Worm (Caenorhabditis elegans) whole organism, late embryonic: ENCODE results near the gene daf-5.
A peak's percentile ranks its signal among the peaks of the same experiment; 100 is the strongest.
"Not testable (repeated sequence)": the region's sequence is repeated elsewhere in the genome, so short reads cannot be mapped to it uniquely, and the experiment has no call there.

Experiments
- C38D4.7 ChIP-seq: fragments of 200-800 bp; sonication (Bioruptor generic); optimal IDR thresholded peaks from 2 replicates; lab custom pipeline; 2018; ENCODE audit warnings: mild to moderate bottlenecking, missing genetic modification characterization, moderate library complexity, missing compliant biosample characterization
- K09A11.1 ChIP-seq: sonication (generic microtip); optimal IDR thresholded peaks from 2 replicates; lab custom pipeline; 2017; ENCODE audit warnings: antibody characterized with exemption, mild to moderate bottlenecking, missing genetic modification characterization, missing compliant biosample characterization; ENCODE audit not compliant: insufficient read depth
- T23F11.4 ChIP-seq: fragments of 200-800 bp; sonication (Bioruptor generic); optimal IDR thresholded peaks from 2 replicates; lab custom pipeline; 2018; ENCODE audit warnings: mild to moderate bottlenecking, missing genetic modification characterization, missing compliant biosample characterization
- ama-1 ChIP-seq: fragments of 150-350 bp; optimal IDR thresholded peaks from 2 replicates; lab custom pipeline; 2014
- ceh-2 ChIP-seq: sonication (generic microtip); optimal IDR thresholded peaks from 2 replicates; lab custom pipeline; 2016; ENCODE audit warnings: missing genotype, missing genetic modification characterization, missing compliant biosample characterization
- ceh-30 ChIP-seq: fragments of 150-350 bp; optimal IDR thresholded peaks from 2 replicates; lab custom pipeline; 2014; ENCODE audit warnings: missing biosample characterization, missing genetic modification characterization
- ceh-31 ChIP-seq: sonication (generic microtip); optimal IDR thresholded peaks from 2 replicates; lab custom pipeline; 2016; ENCODE audit warnings: missing genetic modification characterization, missing compliant biosample characterization
- ceh-45 ChIP-seq: fragments of 200-800 bp; sonication (Bioruptor generic); IDR thresholded peaks from 2 replicates; pipeline ENCODE4 v1.3.6; 2022; ENCODE audit warnings: missing genetic modification reagents, missing genetic modification characterization, missing compliant biosample characterization
- ceh-6 ChIP-seq: fragments of 200-800 bp; sonication (Bioruptor generic); optimal IDR thresholded peaks from 2 replicates; lab custom pipeline; 2018; ENCODE audit warnings: mild to moderate bottlenecking, missing genetic modification characterization, missing compliant biosample characterization
- ceh-9 ChIP-seq: sonication (generic microtip); optimal IDR thresholded peaks from 2 replicates; lab custom pipeline; 2016; ENCODE audit warnings: mild to moderate bottlenecking, missing genetic modification characterization, inconsistent platforms, missing compliant biosample characterization
- dve-1 ChIP-seq: sonication (generic microtip); optimal IDR thresholded peaks from 2 replicates; lab custom pipeline; 2017; ENCODE audit warnings: antibody characterized with exemption, mild to moderate bottlenecking, missing genetic modification characterization, missing compliant biosample characterization
- elt-2 ChIP-seq: sonication (generic microtip); optimal IDR thresholded peaks from 2 replicates; lab custom pipeline; 2016; ENCODE audit warnings: missing genetic modification reagents, missing genetic modification characterization, missing compliant biosample characterization
- fkh-10 ChIP-seq: fragments of 150-350 bp; optimal IDR thresholded peaks from 2 replicates; lab custom pipeline; 2014; ENCODE audit warnings: missing biosample characterization, missing genetic modification reagents, missing genetic modification characterization
- hlh-15 ChIP-seq: sonication (generic microtip); optimal IDR thresholded peaks from 2 replicates; lab custom pipeline; 2016; ENCODE audit warnings: missing genetic modification characterization, missing compliant biosample characterization
- hlh-30 ChIP-seq: sonication (generic microtip); optimal IDR thresholded peaks from 2 replicates; lab custom pipeline; 2017; ENCODE audit warnings: antibody characterized with exemption, missing genetic modification characterization, missing compliant biosample characterization; ENCODE audit not compliant: insufficient read depth
- hlh-6 ChIP-seq: sonication (generic microtip); optimal IDR thresholded peaks from 2 replicates; lab custom pipeline; 2016; ENCODE audit warnings: missing genotype, missing genetic modification characterization, missing compliant biosample characterization
- lim-6 ChIP-seq: sonication (generic microtip); optimal IDR thresholded peaks from 2 replicates; lab custom pipeline; 2016; ENCODE audit warnings: missing genetic modification characterization, missing compliant biosample characterization
- madf-2 ChIP-seq: sonication (generic microtip); optimal IDR thresholded peaks from 2 replicates; lab custom pipeline; 2017; ENCODE audit warnings: missing genetic modification characterization, missing compliant biosample characterization
- nfya-1 ChIP-seq: sonication (generic microtip); optimal IDR thresholded peaks from 2 replicates; lab custom pipeline; 2017; ENCODE audit warnings: missing genetic modification characterization, mild to moderate bottlenecking, missing compliant biosample characterization, antibody characterized with exemption, moderate library complexity
- nhr-232 ChIP-seq: sonication (generic microtip); optimal IDR thresholded peaks from 2 replicates; lab custom pipeline; 2016; ENCODE audit warnings: missing genetic modification characterization, missing compliant biosample characterization
- pat-9 ChIP-seq: fragments of 200-800 bp; sonication (Bioruptor generic); optimal IDR thresholded peaks from 2 replicates; lab custom pipeline; 2018; ENCODE audit warnings: mild to moderate bottlenecking, missing genetic modification characterization, moderate library complexity, missing compliant biosample characterization
- pax-1 ChIP-seq: fragments of 150-350 bp; optimal IDR thresholded peaks from 2 replicates; lab custom pipeline; 2014; ENCODE audit warnings: missing biosample characterization, missing genetic modification characterization
- pros-1 ChIP-seq: fragments of 150-350 bp; optimal IDR thresholded peaks from 2 replicates; lab custom pipeline; 2014; ENCODE audit warnings: missing biosample characterization, missing genetic modification reagents, missing genetic modification characterization
- rnt-1 ChIP-seq: sonication (generic microtip); optimal IDR thresholded peaks from 2 replicates; lab custom pipeline; 2016; ENCODE audit warnings: missing genetic modification characterization, missing compliant biosample characterization
- sox-4 ChIP-seq: sonication (generic microtip); optimal IDR thresholded peaks from 2 replicates; lab custom pipeline; 2017; ENCODE audit warnings: mild to moderate bottlenecking, missing genetic modification characterization, inconsistent platforms, missing compliant biosample characterization
- syd-9 ChIP-seq: sonication (generic microtip); optimal IDR thresholded peaks from 2 replicates; lab custom pipeline; 2016; ENCODE audit warnings: mild to moderate bottlenecking, missing genetic modification characterization, moderate library complexity, missing compliant biosample characterization
- tbx-2 ChIP-seq: sonication (generic microtip); optimal IDR thresholded peaks from 2 replicates; lab custom pipeline; 2016; ENCODE audit warnings: missing genetic modification characterization, missing compliant biosample characterization
- ttx-3 ChIP-seq: sonication (generic microtip); optimal IDR thresholded peaks from 2 replicates; lab custom pipeline; 2016; ENCODE audit warnings: missing genetic modification reagents, missing genetic modification characterization, missing compliant biosample characterization
- unc-3 ChIP-seq, 2 experiments: fragments of 200-800 bp in 1 of 2; sonication (Bioruptor generic) in 1 of 2; sonication (generic microtip) in 1 of 2; conservative IDR thresholded peaks in 1 of 2; optimal IDR thresholded peaks in 1 of 2; 2 replicates each; pipeline versions ENCODE4 v1.3.6 to Lab custom; 2016 to 2022; ENCODE audit warnings: missing compliant biosample characterization in 2 of 2, missing genetic modification characterization in 2 of 2, missing genetic modification reagents in 1 of 2
- unc-42 ChIP-seq: sonication (generic microtip); optimal IDR thresholded peaks from 2 replicates; lab custom pipeline; 2016; ENCODE audit warnings: missing genotype, missing genetic modification characterization, missing compliant biosample characterization
- unc-86 ChIP-seq: sonication (generic microtip); optimal IDR thresholded peaks from 2 replicates; lab custom pipeline; 2016; ENCODE audit warnings: missing genetic modification characterization, missing compliant biosample characterization

daf-5 gene

ce11 chrII:14037484-14038303 is 14.4 kb downstream of the daf-5 start:
- TF ChIP-seq pros-1 (tag; lab: Kevin White, UChicago) (no peak), dve-1 (tag; lab: Kevin White, UChicago) (peak; percentile 7)

ce11 chrII:14036724-14037483 is 15.2 kb downstream of the daf-5 start:
- TF ChIP-seq tbx-2 (tag; lab: Kevin White, UChicago) (peak; percentile 51), hlh-30 (tag; lab: Kevin White, UChicago) (peak; percentile 8), C38D4.7 (peak; percentile 11), unc-42 (tag; lab: Kevin White, UChicago) (peak; percentile 67), dve-1 (tag; lab: Kevin White, UChicago) (peak; percentile 91), ama-1 (lab: Kevin White, UChicago) (no peak), pros-1 (tag; lab: Kevin White, UChicago) (no peak)

DNA sequence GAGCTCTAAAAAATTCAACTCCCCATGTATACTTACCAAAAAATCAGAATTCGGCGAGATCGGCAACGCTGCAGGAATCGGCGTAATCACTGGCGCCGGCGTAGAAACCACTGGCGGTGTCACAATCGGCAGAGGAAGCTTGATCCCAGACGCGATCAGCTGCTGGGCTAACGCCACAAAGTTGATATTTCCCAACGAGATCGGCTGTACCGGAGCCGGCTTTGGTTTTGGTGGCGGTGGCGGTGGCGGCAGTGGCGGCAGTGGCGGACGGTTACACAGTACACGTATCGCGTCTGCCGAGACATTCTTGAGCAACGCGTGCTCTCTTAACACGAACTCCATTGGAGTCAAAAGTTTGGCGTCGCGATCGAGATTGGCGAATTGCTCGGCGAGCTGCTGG is 17.5 kb downstream of the daf-5 start:
- TF ChIP-seq hlh-6 (tag; lab: Kevin White, UChicago) (peak; percentile 1), rnt-1 (tag; lab: Kevin White, UChicago) (no peak)
- TF ChIP-seq, all 69 proteins: peak for 1

DNA sequence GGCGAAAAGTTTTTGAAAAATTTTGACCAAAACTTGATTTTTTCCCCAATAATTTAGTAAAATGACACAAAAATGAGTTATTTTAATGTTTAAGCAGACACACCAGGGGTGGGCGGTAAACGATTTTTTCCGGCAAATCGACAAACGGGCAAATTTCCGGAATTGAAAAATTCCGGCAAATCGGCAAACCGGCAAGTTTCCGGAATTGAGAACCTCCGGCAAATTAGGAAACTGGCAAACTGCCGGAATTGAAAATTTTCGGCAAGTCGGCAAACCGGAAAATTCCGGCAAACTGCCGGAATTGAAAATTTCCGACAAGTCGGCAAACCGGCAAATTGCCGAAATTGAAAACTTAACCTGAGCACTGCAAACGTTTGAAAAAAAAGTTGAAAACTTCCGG is 19.4 kb downstream of the daf-5 start:
- TF ChIP-seq ceh-45: no peak
- no peak for TF ChIP-seq ceh-6
- TF ChIP-seq ttx-3 (tag; lab: Kevin White, UChicago): no peak
- TF ChIP-seq lim-6 (tag; lab: Kevin White, UChicago): no peak
- no peak for TF ChIP-seq hlh-6 (tag; lab: Kevin White, UChicago)
- no peak for TF ChIP-seq K09A11.1 (tag; lab: Kevin White, UChicago)
- no peak for TF ChIP-seq nhr-232 (tag; lab: Kevin White, UChicago)
- no peak for TF ChIP-seq ceh-9 (tag; lab: Kevin White, UChicago)
- TF ChIP-seq pax-1: no peak
- TF ChIP-seq elt-2: no peak
- TF ChIP-seq unc-86: no peak
- TF ChIP-seq C38D4.7: no peak
- no peak for TF ChIP-seq madf-2 (tag; lab: Kevin White, UChicago)
- no peak for TF ChIP-seq sox-4 (tag; lab: Kevin White, UChicago)
- TF ChIP-seq T23F11.4 (GFP tag; lab: Kevin White, UChicago): no peak
- no peak for TF ChIP-seq fkh-10 (GFP tag; lab: Kevin White, UChicago)
- no peak for TF ChIP-seq hlh-15 (tag; lab: Kevin White, UChicago)
- TF ChIP-seq ceh-31 (tag; lab: Kevin White, UChicago): no peak
- TF ChIP-seq nfya-1: no peak
- no peak for TF ChIP-seq syd-9 (tag; lab: Kevin White, UChicago)

ce11 chrII:14021230-14021629 is 30.9 kb downstream of the daf-5 start, which contains the start of gene F01D5.10:
F01D5.10 (minus strand) TSS chrII:14021330.
- TF ChIP-seq ceh-2; ceh-31 (tag; lab: Kevin White, UChicago); ceh-30 (tag; lab: Kevin White, UChicago): not testable (repeated sequence)

ce11 chrII:14019625-14020024 is 32.5 kb downstream of the daf-5 start:
- TF ChIP-seq pat-9 (tag; lab: Kevin White, UChicago): peak; percentile 37
- TF ChIP-seq ceh-45: 0 out of 2 replicates have a peak, but pooled peaks have one; percentile 11
- TF ChIP-seq unc-3 (GFP tag; conservative IDR thresholded peaks at IDR 0.05; lab: Robert Waterston, UW): 0 out of 2 replicates have a peak, but pooled peaks have one; percentile 3
- not testable (repeated sequence) for TF ChIP-seq unc-3 (tag; optimal IDR thresholded peaks at IDR 0.05; lab: Kevin White, UChicago)
